Fruit fly (Drosophila melanogaster): Measurements from ENCODE around the gene Cby.

DNA sequence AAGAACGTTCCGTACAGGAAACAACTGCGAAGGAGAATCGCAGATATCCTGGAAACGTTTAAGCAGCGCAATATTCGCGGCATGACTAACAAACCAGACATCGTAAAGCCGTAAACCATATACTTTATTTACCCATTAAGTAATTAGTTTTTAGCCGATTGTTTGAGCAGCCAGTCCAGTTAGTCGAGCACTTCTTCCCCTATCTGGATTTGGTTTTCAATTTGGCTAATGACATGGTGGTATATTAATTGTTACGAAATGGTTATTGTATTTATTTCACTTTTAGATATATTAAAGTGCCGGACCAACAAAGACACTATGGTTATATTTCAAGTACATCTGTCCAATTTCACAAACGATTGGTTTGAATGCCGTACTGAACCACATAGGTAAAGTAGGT, 24.1 kb upstream of the Cby start, which contains the start of gene Gr93b:
- no peak for TF ChIP-seq Clk (GFP tag; optimal IDR thresholded peaks at IDR 0.05)
- no peak for TF ChIP-seq bab1 (GFP tag; optimal IDR thresholded peaks at IDR 0.05)
- no peak for TF ChIP-seq CG7045 (GFP tag; optimal IDR thresholded peaks at IDR 0.05)
- no peak for TF ChIP-seq Hr96 (GFP tag; optimal IDR thresholded peaks at IDR 0.05)
- TF ChIP-seq kay (GFP tag; ENCODE audit: borderline replicate concordance): no peak
- no peak for TF ChIP-seq CG12768 (GFP tag; optimal IDR thresholded peaks at IDR 0.05)
- TF ChIP-seq CG7101 (tag; optimal IDR thresholded peaks at IDR 0.05): no peak
- TF ChIP-seq tj (GFP tag; optimal IDR thresholded peaks at IDR 0.05): no peak
- no peak for TF ChIP-seq CG1620 (GFP tag; optimal IDR thresholded peaks at IDR 0.05)
- no peak for TF ChIP-seq CG14711 (tag; optimal IDR thresholded peaks at IDR 0.05)

Measured in whole organism, adult.